Worm (Caenorhabditis elegans): ENCODE measurements around the gene nspc-20.

nspc-20 gene

DNA sequence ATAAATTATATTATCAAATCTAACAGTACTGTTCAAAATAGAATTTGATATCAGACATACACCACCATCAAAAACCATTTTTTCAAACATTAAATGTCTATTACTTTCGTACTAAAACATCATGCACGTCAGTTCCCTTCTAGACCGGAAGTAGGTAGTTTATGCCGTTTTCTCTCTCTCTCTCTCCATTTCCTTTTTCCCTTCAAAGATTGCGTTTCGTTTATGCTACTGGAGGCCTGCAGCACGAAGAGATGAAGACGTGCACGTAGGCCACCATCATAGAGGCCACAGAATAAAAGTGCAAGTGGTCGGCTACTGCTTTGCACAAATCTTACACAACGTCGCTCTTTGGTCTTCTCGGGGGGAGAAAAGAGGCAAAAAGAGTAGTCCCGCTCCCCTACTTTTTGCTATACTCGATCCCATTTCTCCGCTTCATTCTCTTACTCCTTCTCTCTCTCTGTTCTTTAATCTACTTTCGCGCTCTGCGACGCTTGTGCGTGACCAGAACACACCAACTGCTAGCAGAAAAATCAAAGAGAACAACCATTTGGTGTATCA lies 31.5 kb upstream of the nspc-20 start (continued):
- TF ChIP-seq tbx-2 (tag; optimal IDR thresholded peaks at IDR 0.05): peak; percentile 67
- TF ChIP-seq pqm-1 (tag; optimal IDR thresholded peaks at IDR 0.05): no peak
- peak; percentile 49 for TF ChIP-seq nfya-1 (tag; optimal IDR thresholded peaks at IDR 0.05)
- TF ChIP-seq unc-42 (tag; optimal IDR thresholded peaks at IDR 0.05): peak; percentile 81
- no peak for TF ChIP-seq sdc-2 (tag; optimal IDR thresholded peaks at IDR 0.05)
- TF ChIP-seq che-1 (tag; optimal IDR thresholded peaks at IDR 0.05): no peak
- TF ChIP-seq ceh-24 (tag; optimal IDR thresholded peaks at IDR 0.05): no peak

DNA sequence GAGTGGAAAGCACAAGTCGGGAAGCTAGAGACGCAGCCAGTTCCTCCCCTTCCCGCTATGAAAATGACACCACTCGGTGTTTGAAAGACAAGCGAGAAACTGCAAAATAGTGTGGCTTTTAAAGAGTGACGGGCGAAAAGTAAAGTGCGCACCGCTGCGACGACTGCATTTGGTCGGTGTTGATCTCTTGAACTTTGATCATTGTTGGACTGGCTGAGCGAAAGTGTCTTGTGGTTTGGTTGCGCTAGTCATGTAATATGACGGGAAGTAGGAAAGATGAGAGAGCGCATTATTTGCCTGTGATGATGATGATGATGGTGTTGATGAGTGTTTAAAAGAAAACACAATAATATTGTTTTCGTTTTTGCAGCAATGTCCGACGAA lies 30.3 kb upstream of the nspc-20 start:
- TF ChIP-seq pros-1 (tag; optimal IDR thresholded peaks at IDR 0.05) (peak; percentile 75), nfya-1 (tag; optimal IDR thresholded peaks at IDR 0.05) (peak; percentile 86), ceh-24 (tag; optimal IDR thresholded peaks at IDR 0.05) (no peak), ttx-3 (tag; optimal IDR thresholded peaks at IDR 0.05) (no peak), pat-9 (tag; optimal IDR thresholded peaks at IDR 0.05) (no peak), pha-4 (tag; optimal IDR thresholded peaks at IDR 0.05) (no peak), ceh-2 (tag; optimal IDR thresholded peaks at IDR 0.05) (peak; percentile 74), ztf-16 (tag; optimal IDR thresholded peaks at IDR 0.05) (peak; percentile 58), zip-5 (tag; optimal IDR thresholded peaks at IDR 0.05) (no peak), pax-1 (tag; optimal IDR thresholded peaks at IDR 0.05) (peak; percentile 70), hlh-8 (tag; optimal IDR thresholded peaks at IDR 0.05) (no peak), ceh-6 (GFP tag; optimal IDR thresholded peaks at IDR 0.05) (no peak), ceh-19 (GFP tag; optimal IDR thresholded peaks at IDR 0.05) (peak; percentile 66), K09A11.1 (tag; optimal IDR thresholded peaks at IDR 0.05; ENCODE audit: insufficient read depth) (peak; percentile 53), ceh-22 (tag; optimal IDR thresholded peaks at IDR 0.05) (no peak), ets-4 (tag; optimal IDR thresholded peaks at IDR 0.05) (peak; percentile 90), tbx-2 (tag; optimal IDR thresholded peaks at IDR 0.05) (peak; percentile 94), Y22D7AL.16 (tag; optimal IDR thresholded peaks at IDR 0.05) (no peak), elt-4 (tag; optimal IDR thresholded peaks at IDR 0.05) (no peak), hlh-30 (tag; optimal IDR thresholded peaks at IDR 0.05; ENCODE audit: insufficient read depth) (peak; percentile 77), nhr-11 (tag; optimal IDR thresholded peaks at IDR 0.05) (no peak), ceh-14 (tag; optimal IDR thresholded peaks at IDR 0.05) (peak; percentile 74), pha-2 (tag; optimal IDR thresholded peaks at IDR 0.05) (peak; percentile 62), fkh-10 (GFP tag; optimal IDR thresholded peaks at IDR 0.05) (no peak), ceh-31 (tag; optimal IDR thresholded peaks at IDR 0.05) (peak; percentile 87), F13H6.1 (tag; optimal IDR thresholded peaks at IDR 0.05) (peak; percentile 95), ceh-48 (tag; optimal IDR thresholded peaks at IDR 0.05) (no peak), ceh-34 (tag; optimal IDR thresholded peaks at IDR 0.05) (peak; percentile 99), pqm-1 (tag; optimal IDR thresholded peaks at IDR 0.05) (peak; percentile 60), dmd-4 (tag; optimal IDR thresholded peaks at IDR 0.05; ENCODE audit: borderline replicate concordance) (peak; percentile 53), ref-2 (tag; optimal IDR thresholded peaks at IDR 0.05) (peak; percentile 86), pag-3 (tag; optimal IDR thresholded peaks at IDR 0.05; ENCODE audit: borderline replicate concordance) (peak; percentile 63), lim-6 (tag; optimal IDR thresholded peaks at IDR 0.05) (no peak), ceh-45 (GFP tag; IDR thresholded peaks at IDR 0.05) (no peak), unc-55 (GFP tag; optimal IDR thresholded peaks at IDR 0.05) (peak; percentile 88), dve-1 (tag; optimal IDR thresholded peaks at IDR 0.05) (peak; percentile 97), elt-2 (tag; optimal IDR thresholded peaks at IDR 0.05) (peak; percentile 43), eyg-1 (tag; optimal IDR thresholded peaks at IDR 0.05) (no peak), odd-2 (tag; optimal IDR thresholded peaks at IDR 0.05) (no peak), sox-4 (tag; optimal IDR thresholded peaks at IDR 0.05) (no peak), gmeb-2 (tag; optimal IDR thresholded peaks at IDR 0.05) (no peak), T23F11.4 (GFP tag; optimal IDR thresholded peaks at IDR 0.05) (peak; percentile 42), ceh-18 (tag; optimal IDR thresholded peaks at IDR 0.05) (peak; percentile 95), C38D4.7 (GFP tag; optimal IDR thresholded peaks at IDR 0.05) (no peak), che-1 (tag; optimal IDR thresholded peaks at IDR 0.05) (no peak), sdc-2 (tag; optimal IDR thresholded peaks at IDR 0.05) (peak; percentile 61), ama-1 (optimal IDR thresholded peaks at IDR 0.05) (no peak), ceh-9 (tag; optimal IDR thresholded peaks at IDR 0.05) (no peak), syd-9 (tag; optimal IDR thresholded peaks at IDR 0.05) (peak; percentile 31)
